Fruit fly (Drosophila melanogaster): ENCODE measurements around the gene PVRAP.

Gene PVRAP

dm6 chr3L:5975785-5976120 is 21.3 kb upstream of the PVRAP start, which contains the start of gene CG10479:
TSS of gene CG10479 (minus strand) at chr3L:5976007.
- no peak for TF ChIP-seq Pif1B (GFP tag; optimal IDR thresholded peaks at IDR 0.05)
- no peak for TF ChIP-seq CG10348 (GFP tag; IDR thresholded peaks at IDR 0.05)
- TF ChIP-seq Snoo (tag; optimal IDR thresholded peaks at IDR 0.05) = no peak
- TF ChIP-seq EcR (GFP tag; optimal IDR thresholded peaks at IDR 0.05) = no peak
- TF ChIP-seq Pif1A (GFP tag; optimal IDR thresholded peaks at IDR 0.05) = no peak
- TF ChIP-seq CG32121 (GFP tag; IDR thresholded peaks at IDR 0.05) = no peak
- TF ChIP-seq CG34367 (tag; optimal IDR thresholded peaks at IDR 0.05) = no peak
- no peak for TF ChIP-seq gl (tag; optimal IDR thresholded peaks at IDR 0.05)
- no peak for TF ChIP-seq CG14655 (GFP tag; optimal IDR thresholded peaks at IDR 0.05)
- TF ChIP-seq CG8159 (tag; optimal IDR thresholded peaks at IDR 0.05) = no peak
- TF ChIP-seq CG13204 (GFP tag; optimal IDR thresholded peaks at IDR 0.05) = no peak
- TF ChIP-seq CG15710 (tag; optimal IDR thresholded peaks at IDR 0.05) = no peak
- TF ChIP-seq Ets98B (GFP tag; IDR thresholded peaks at IDR 0.05) = no peak
- TF ChIP-seq CG17806 (tag; optimal IDR thresholded peaks at IDR 0.05) = no peak
- TF ChIP-seq CG4496 (GFP tag; IDR thresholded peaks at IDR 0.05) = no peak
- TF ChIP-seq fd96Ca (GFP tag; IDR thresholded peaks at IDR 0.05) = no peak
- TF ChIP-seq rn (GFP tag; IDR thresholded peaks at IDR 0.05) = no peak
- TF ChIP-seq CG8301 (tag; optimal IDR thresholded peaks at IDR 0.05) = no peak
- no peak for TF ChIP-seq D1 (tag; optimal IDR thresholded peaks at IDR 0.05)

dm6 chr3L:5976121-5976906 is 20.7 kb upstream of the PVRAP start:
- TF ChIP-seq CG12605 (GFP tag; IDR thresholded peaks at IDR 0.05) = peak; percentile 39; the same call in 1 of the 2 replicates
- peak; percentile 50 for TF ChIP-seq CG9948 (tag; optimal IDR thresholded peaks at IDR 0.05)
- TF ChIP-seq rn (GFP tag; IDR thresholded peaks at IDR 0.05) = peak; percentile 57
- TF ChIP-seq Snoo (tag; optimal IDR thresholded peaks at IDR 0.05) = no peak
- TF ChIP-seq gl (tag; optimal IDR thresholded peaks at IDR 0.05) = no peak
- TF ChIP-seq CG4496 (GFP tag; IDR thresholded peaks at IDR 0.05) = no peak; the same call in 2 of the 3 replicates
- TF ChIP-seq CG14655 (GFP tag; optimal IDR thresholded peaks at IDR 0.05) = peak; percentile 76
- peak; percentile 78 for TF ChIP-seq CG32121 (GFP tag; IDR thresholded peaks at IDR 0.05)
- peak; percentile 59; the same call in 1 of the 2 replicates for TF ChIP-seq Ets98B (GFP tag; IDR thresholded peaks at IDR 0.05)
- TF ChIP-seq CG8301 (tag; optimal IDR thresholded peaks at IDR 0.05) = peak; percentile 64
- TF ChIP-seq CG8159 (tag; optimal IDR thresholded peaks at IDR 0.05) = peak; percentile 67
- peak; percentile 5 for TF ChIP-seq Pif1B (GFP tag; optimal IDR thresholded peaks at IDR 0.05)
- TF ChIP-seq CG10348 (GFP tag; IDR thresholded peaks at IDR 0.05) = no peak
- peak; percentile 45 for TF ChIP-seq Pif1A (GFP tag; optimal IDR thresholded peaks at IDR 0.05)
- TF ChIP-seq fd96Ca (GFP tag; IDR thresholded peaks at IDR 0.05) = peak; percentile 78
- peak; percentile 14 for TF ChIP-seq CG34367 (tag; optimal IDR thresholded peaks at IDR 0.05)
- TF ChIP-seq CG17806 (tag; optimal IDR thresholded peaks at IDR 0.05) = peak; percentile 54
- TF ChIP-seq EcR (GFP tag; optimal IDR thresholded peaks at IDR 0.05) = no peak
- TF ChIP-seq CG15710 (tag; optimal IDR thresholded peaks at IDR 0.05) = peak; percentile 27
- no peak for TF ChIP-seq D1 (tag; optimal IDR thresholded peaks at IDR 0.05)
- TF ChIP-seq CG13204 (GFP tag; optimal IDR thresholded peaks at IDR 0.05) = peak; percentile 71

dm6 chr3L:5979460-5979859 is 17.5 kb upstream of the PVRAP start:
- TF ChIP-seq Ets98B (GFP tag; IDR thresholded peaks at IDR 0.05) = no peak
- TF ChIP-seq Pif1B (GFP tag; optimal IDR thresholded peaks at IDR 0.05) = no peak
- TF ChIP-seq CG8301 (tag; optimal IDR thresholded peaks at IDR 0.05) = no peak
- no peak for TF ChIP-seq fd96Ca (GFP tag; IDR thresholded peaks at IDR 0.05)
- no peak for TF ChIP-seq CG12605 (GFP tag; IDR thresholded peaks at IDR 0.05)
- no peak for TF ChIP-seq CG32121 (GFP tag; IDR thresholded peaks at IDR 0.05)
- TF ChIP-seq CG15710 (tag; optimal IDR thresholded peaks at IDR 0.05) = no peak
- no peak for TF ChIP-seq CG13204 (GFP tag; optimal IDR thresholded peaks at IDR 0.05)
- TF ChIP-seq CG4496 (GFP tag; IDR thresholded peaks at IDR 0.05) = no peak
- no peak for TF ChIP-seq D1 (tag; optimal IDR thresholded peaks at IDR 0.05)
- TF ChIP-seq CG10348 (GFP tag; IDR thresholded peaks at IDR 0.05) = no peak
- no peak for TF ChIP-seq CG8159 (tag; optimal IDR thresholded peaks at IDR 0.05)
- no peak for TF ChIP-seq CG34367 (tag; optimal IDR thresholded peaks at IDR 0.05)
- no peak for TF ChIP-seq CG17806 (tag; optimal IDR thresholded peaks at IDR 0.05)
- no peak for TF ChIP-seq gl (tag; optimal IDR thresholded peaks at IDR 0.05)
- no peak for TF ChIP-seq Snoo (tag; optimal IDR thresholded peaks at IDR 0.05)
- no peak for TF ChIP-seq CG9948 (tag; optimal IDR thresholded peaks at IDR 0.05)
- no peak for TF ChIP-seq rn (GFP tag; IDR thresholded peaks at IDR 0.05)

dm6 chr3L:5980120-5980519 is 16.9 kb upstream of the PVRAP start:
- TF ChIP-seq fd96Ca (GFP tag; IDR thresholded peaks at IDR 0.05) = no peak
- TF ChIP-seq CG10348 (GFP tag; IDR thresholded peaks at IDR 0.05) = no peak
- no peak for TF ChIP-seq gl (tag; optimal IDR thresholded peaks at IDR 0.05)
- TF ChIP-seq Pif1B (GFP tag; optimal IDR thresholded peaks at IDR 0.05) = no peak
- no peak for TF ChIP-seq CG13204 (GFP tag; optimal IDR thresholded peaks at IDR 0.05)
- no peak for TF ChIP-seq CG9948 (tag; optimal IDR thresholded peaks at IDR 0.05)
- TF ChIP-seq CG14655 (GFP tag; optimal IDR thresholded peaks at IDR 0.05) = no peak
- no peak for TF ChIP-seq CG4496 (GFP tag; IDR thresholded peaks at IDR 0.05)
- TF ChIP-seq rn (GFP tag; IDR thresholded peaks at IDR 0.05) = no peak
- TF ChIP-seq CG15710 (tag; optimal IDR thresholded peaks at IDR 0.05) = no peak
- no peak for TF ChIP-seq Ets98B (GFP tag; IDR thresholded peaks at IDR 0.05)
- no peak for TF ChIP-seq CG12605 (GFP tag; IDR thresholded peaks at IDR 0.05)
- no peak for TF ChIP-seq CG32121 (GFP tag; IDR thresholded peaks at IDR 0.05)
- TF ChIP-seq CG8159 (tag; optimal IDR thresholded peaks at IDR 0.05) = no peak
- no peak for TF ChIP-seq EcR (GFP tag; optimal IDR thresholded peaks at IDR 0.05)
- no peak for TF ChIP-seq CG34367 (tag; optimal IDR thresholded peaks at IDR 0.05)
- TF ChIP-seq D1 (tag; optimal IDR thresholded peaks at IDR 0.05) = no peak
